Worm (Caenorhabditis elegans) whole organism, late embryonic: ENCODE results near the gene lev-1.

Experiments
- C08G9.2 ChIP-seq: sonication (generic microtip); optimal IDR thresholded peaks from 2 replicates; lab custom pipeline; 2016; ENCODE audit warnings: mild to moderate bottlenecking, missing genetic modification characterization, moderate library complexity, missing compliant biosample characterization
- K02D7.2 ChIP-seq: sonication (generic microtip); optimal IDR thresholded peaks from 2 replicates; lab custom pipeline; 2017; ENCODE audit warnings: mild to moderate bottlenecking, missing genetic modification characterization, missing compliant biosample characterization
- ahr-1 ChIP-seq: sonication (generic microtip); optimal IDR thresholded peaks from 2 replicates; lab custom pipeline; 2016; ENCODE audit warnings: missing genetic modification characterization, missing compliant biosample characterization
- ama-1 ChIP-seq: fragments of 150-350 bp; optimal IDR thresholded peaks from 2 replicates; lab custom pipeline; 2014
- ceh-14 ChIP-seq: sonication (generic microtip); optimal IDR thresholded peaks from 2 replicates; lab custom pipeline; 2016; ENCODE audit warnings: missing genotype, missing genetic modification characterization, missing compliant biosample characterization
- ceh-18 ChIP-seq: sonication (generic microtip); optimal IDR thresholded peaks from 2 replicates; lab custom pipeline; 2016; ENCODE audit warnings: missing genetic modification characterization, missing compliant biosample characterization
- ceh-19 ChIP-seq: fragments of 200-800 bp; sonication (Bioruptor generic); optimal IDR thresholded peaks from 2 replicates; lab custom pipeline; 2018; ENCODE audit warnings: mild to moderate bottlenecking, missing genetic modification characterization, missing compliant biosample characterization
- ceh-30 ChIP-seq: fragments of 150-350 bp; optimal IDR thresholded peaks from 2 replicates; lab custom pipeline; 2014; ENCODE audit warnings: missing biosample characterization, missing genetic modification characterization
- ceh-31 ChIP-seq: sonication (generic microtip); optimal IDR thresholded peaks from 2 replicates; lab custom pipeline; 2016; ENCODE audit warnings: missing genetic modification characterization, missing compliant biosample characterization
- ceh-34 ChIP-seq: sonication (generic microtip); optimal IDR thresholded peaks from 2 replicates; lab custom pipeline; 2016; ENCODE audit warnings: mild to moderate bottlenecking, missing genetic modification characterization, missing compliant biosample characterization
- ceh-48 ChIP-seq: sonication (generic microtip); optimal IDR thresholded peaks from 2 replicates; lab custom pipeline; 2016; ENCODE audit warnings: missing genetic modification characterization, inconsistent platforms, missing compliant biosample characterization
- ceh-6 ChIP-seq: fragments of 200-800 bp; sonication (Bioruptor generic); optimal IDR thresholded peaks from 2 replicates; lab custom pipeline; 2018; ENCODE audit warnings: mild to moderate bottlenecking, missing genetic modification characterization, missing compliant biosample characterization
- ceh-9 ChIP-seq: sonication (generic microtip); optimal IDR thresholded peaks from 2 replicates; lab custom pipeline; 2016; ENCODE audit warnings: mild to moderate bottlenecking, missing genetic modification characterization, inconsistent platforms, missing compliant biosample characterization
- elt-2 ChIP-seq: sonication (generic microtip); optimal IDR thresholded peaks from 2 replicates; lab custom pipeline; 2016; ENCODE audit warnings: missing genetic modification reagents, missing genetic modification characterization, missing compliant biosample characterization
- elt-4 ChIP-seq: sonication (generic microtip); optimal IDR thresholded peaks from 2 replicates; lab custom pipeline; 2016; ENCODE audit warnings: missing genetic modification characterization, missing compliant biosample characterization
- ets-4 ChIP-seq: sonication (generic microtip); optimal IDR thresholded peaks from 2 replicates; lab custom pipeline; 2016; ENCODE audit warnings: missing genetic modification characterization, missing compliant biosample characterization
- fax-1 ChIP-seq: sonication (generic microtip); optimal IDR thresholded peaks from 2 replicates; lab custom pipeline; 2016; ENCODE audit warnings: missing genotype, missing genetic modification characterization, missing compliant biosample characterization
- fkh-6 ChIP-seq: sonication (generic microtip); optimal IDR thresholded peaks from 2 replicates; lab custom pipeline; 2016; ENCODE audit warnings: missing genetic modification characterization, missing compliant biosample characterization
- hlh-15 ChIP-seq: sonication (generic microtip); optimal IDR thresholded peaks from 2 replicates; lab custom pipeline; 2016; ENCODE audit warnings: missing genetic modification characterization, missing compliant biosample characterization
- hlh-6 ChIP-seq: sonication (generic microtip); optimal IDR thresholded peaks from 2 replicates; lab custom pipeline; 2016; ENCODE audit warnings: missing genotype, missing genetic modification characterization, missing compliant biosample characterization
- hlh-8 ChIP-seq: sonication (generic microtip); optimal IDR thresholded peaks from 2 replicates; lab custom pipeline; 2016; ENCODE audit warnings: missing genotype, missing genetic modification characterization, missing compliant biosample characterization
- lim-6 ChIP-seq: sonication (generic microtip); optimal IDR thresholded peaks from 2 replicates; lab custom pipeline; 2016; ENCODE audit warnings: missing genetic modification characterization, missing compliant biosample characterization
- mec-3 ChIP-seq: sonication (generic microtip); optimal IDR thresholded peaks from 2 replicates; lab custom pipeline; 2016; ENCODE audit warnings: borderline replicate concordance, missing genetic modification characterization, missing compliant biosample characterization
- nfya-1 ChIP-seq: sonication (generic microtip); optimal IDR thresholded peaks from 2 replicates; lab custom pipeline; 2017; ENCODE audit warnings: missing genetic modification characterization, mild to moderate bottlenecking, missing compliant biosample characterization, antibody characterized with exemption, moderate library complexity
- nhr-11 ChIP-seq: fragments of 150-350 bp; optimal IDR thresholded peaks from 2 replicates; lab custom pipeline; 2014; ENCODE audit warnings: missing biosample characterization, missing genetic modification characterization
- nhr-232 ChIP-seq: sonication (generic microtip); optimal IDR thresholded peaks from 2 replicates; lab custom pipeline; 2016; ENCODE audit warnings: missing genetic modification characterization, missing compliant biosample characterization
- pag-3 ChIP-seq: sonication (generic microtip); optimal IDR thresholded peaks from 2 replicates; lab custom pipeline; 2016; ENCODE audit warnings: missing compliant biosample characterization, missing genetic modification characterization, borderline replicate concordance
- pha-2 ChIP-seq: sonication (generic microtip); optimal IDR thresholded peaks from 2 replicates; lab custom pipeline; 2017; ENCODE audit warnings: mild to moderate bottlenecking, missing genetic modification characterization, missing compliant biosample characterization
- ref-2 ChIP-seq: sonication (generic microtip); optimal IDR thresholded peaks from 2 replicates; lab custom pipeline; 2016; ENCODE audit warnings: missing genetic modification characterization, missing compliant biosample characterization
- sox-4 ChIP-seq: sonication (generic microtip); optimal IDR thresholded peaks from 2 replicates; lab custom pipeline; 2017; ENCODE audit warnings: mild to moderate bottlenecking, missing genetic modification characterization, inconsistent platforms, missing compliant biosample characterization
- tbx-7 ChIP-seq: sonication (generic microtip); optimal IDR thresholded peaks from 2 replicates; lab custom pipeline; 2016; ENCODE audit warnings: missing genotype, missing genetic modification characterization, missing compliant biosample characterization
- unc-42 ChIP-seq: sonication (generic microtip); optimal IDR thresholded peaks from 2 replicates; lab custom pipeline; 2016; ENCODE audit warnings: missing genotype, missing genetic modification characterization, missing compliant biosample characterization
- zip-5 ChIP-seq: sonication (generic microtip); optimal IDR thresholded peaks from 2 replicates; lab custom pipeline; 2016; ENCODE audit warnings: missing genetic modification characterization, missing compliant biosample characterization

Gene lev-1

DNA sequence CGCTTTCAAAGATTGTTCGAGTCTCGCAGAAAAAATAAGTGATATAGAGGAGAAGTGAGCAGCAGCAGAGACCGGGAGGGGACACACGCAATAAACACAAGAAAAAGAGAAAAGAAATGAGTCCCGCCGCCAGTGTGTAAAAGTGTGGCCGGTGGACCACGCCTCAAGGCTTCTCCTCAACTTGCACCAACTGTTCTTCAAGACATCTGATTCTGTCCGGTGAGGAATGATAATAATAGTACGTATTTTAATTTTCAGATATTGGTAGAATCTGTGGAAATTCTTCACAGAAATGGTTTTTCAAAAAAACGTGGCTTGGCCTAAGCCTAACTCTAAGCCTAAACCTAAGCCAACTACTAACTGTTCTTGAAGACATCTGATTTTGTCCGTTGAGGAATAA, at the start of gene lev-1:
Gene lev-1, minus strand, starts transcription at position 101 of the 400 bp plus-strand sequence.
- TF ChIP-seq ceh-18 (tag; lab: Kevin White, UChicago) = peak; percentile 22
- no peak for TF ChIP-seq ref-2

DNA sequence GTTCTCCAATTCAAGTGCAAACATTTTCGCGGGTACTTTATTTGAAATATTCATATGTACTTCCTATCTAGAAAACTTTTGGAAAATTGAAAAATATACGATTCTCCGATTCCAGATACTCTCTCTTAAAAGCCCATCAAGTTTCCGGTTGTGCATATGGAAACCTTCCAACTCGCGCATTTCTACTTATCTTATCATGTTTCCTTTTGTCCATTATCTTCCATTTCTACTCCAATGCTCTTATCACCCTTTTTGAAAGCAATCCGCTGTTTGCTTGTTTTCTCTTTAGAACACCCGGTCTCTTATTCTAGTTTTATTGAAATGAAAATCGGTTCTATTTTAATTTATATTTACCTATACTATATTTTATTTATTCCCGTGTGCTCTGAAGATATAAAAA, 42.5 kb upstream of the lev-1 start, which contains the start of gene C48D1.5:
Gene C48D1.5, plus strand, starts transcription at position 301 of the 400 bp plus-strand sequence.
- peak; percentile 88 for TF ChIP-seq elt-2 (tag; lab: Kevin White, UChicago)
- TF ChIP-seq ceh-14 = no peak
- no peak for TF ChIP-seq ceh-31 (tag; lab: Kevin White, UChicago)

DNA sequence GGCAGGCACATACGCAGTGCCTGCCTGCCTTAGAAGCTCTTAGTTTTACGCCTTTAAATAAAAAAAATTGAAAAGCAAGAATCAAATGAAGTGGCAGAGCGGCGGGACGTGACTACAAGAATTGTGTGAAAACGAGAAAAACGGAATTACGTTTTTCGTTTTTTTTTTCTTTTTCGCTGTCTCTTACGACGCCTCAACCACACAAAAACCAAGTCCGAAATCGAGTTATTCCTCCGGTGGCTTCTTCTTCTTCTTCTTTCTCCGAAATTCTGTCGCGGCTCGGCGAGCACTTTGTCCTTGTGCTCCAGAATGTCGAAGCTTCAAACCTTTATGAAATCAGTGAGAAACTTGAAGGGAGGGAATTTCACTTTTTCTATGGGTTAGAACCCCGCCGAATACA, 41.4 kb upstream of the lev-1 start:
- TF ChIP-seq elt-4 (tag; lab: Kevin White, UChicago) (no peak), unc-42 (tag; lab: Kevin White, UChicago) (peak; percentile 75)

DNA sequence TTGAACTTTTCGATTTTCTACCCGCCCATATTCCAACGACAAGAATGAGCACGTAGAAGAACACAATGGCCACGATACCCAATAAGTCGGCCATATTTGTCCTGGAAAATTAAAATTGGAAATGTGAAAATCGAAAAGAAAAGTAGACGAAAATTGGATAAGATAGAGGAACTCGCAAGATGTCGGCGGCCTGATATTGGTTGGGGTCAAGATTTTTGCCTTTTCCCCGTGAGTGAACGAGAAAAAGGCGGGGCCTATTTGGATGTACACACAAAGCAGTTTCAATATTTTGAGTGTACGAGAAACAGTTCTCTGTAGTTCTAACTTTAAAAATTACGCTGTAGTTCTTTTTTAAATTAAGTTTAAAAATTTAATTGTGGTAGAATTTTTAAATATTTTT, 35.3 kb upstream of the lev-1 start, which contains the start of gene cho-1:
Gene cho-1, minus strand, starts transcription at position 101 of the 400 bp plus-strand sequence.
- TF ChIP-seq nhr-232 = no peak

DNA sequence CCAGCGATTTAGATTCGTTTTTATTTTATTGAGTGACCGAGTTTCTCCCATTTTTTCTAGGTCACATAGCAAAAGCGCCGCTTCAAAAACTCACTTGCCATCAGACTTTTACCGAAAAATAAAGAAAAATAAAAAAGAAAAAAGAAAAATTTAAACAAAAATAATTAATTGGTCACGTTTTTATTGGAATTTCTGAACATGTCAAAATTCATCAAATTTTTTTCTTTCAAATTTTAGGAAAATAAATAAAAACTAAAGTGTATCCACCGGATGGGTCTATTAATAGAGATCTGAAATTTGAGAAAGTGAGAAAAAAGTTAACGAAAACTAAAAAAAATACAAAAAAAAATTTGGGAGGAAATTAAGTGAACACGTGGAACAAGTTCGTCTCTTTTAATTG, 30.4 kb upstream of the lev-1 start, which contains the start of gene C48D1.9:
Gene C48D1.9, minus strand, starts transcription at position 101 of the 400 bp plus-strand sequence.
- TF ChIP-seq tbx-7 (no peak), nfya-1 (no peak), sox-4 (tag; lab: Kevin White, UChicago) (no peak), ceh-30 (no peak), ets-4 (tag; lab: Kevin White, UChicago) (no peak), ceh-6 (GFP tag; lab: Kevin White, UChicago) (no peak), pha-2 (no peak), C08G9.2 (tag; lab: Kevin White, UChicago) (no peak), ceh-9 (tag; lab: Kevin White, UChicago) (no peak), K02D7.2 (tag; lab: Kevin White, UChicago) (no peak), fax-1 (tag; lab: Kevin White, UChicago) (no peak), ama-1 (no peak), mec-3 (tag; lab: Kevin White, UChicago) (no peak), hlh-8 (tag; lab: Kevin White, UChicago) (no peak), ahr-1 (tag; lab: Kevin White, UChicago) (no peak), nhr-11 (no peak), fkh-6 (tag; lab: Kevin White, UChicago) (no peak), ceh-19 (no peak), hlh-6 (tag; lab: Kevin White, UChicago) (no peak)

DNA sequence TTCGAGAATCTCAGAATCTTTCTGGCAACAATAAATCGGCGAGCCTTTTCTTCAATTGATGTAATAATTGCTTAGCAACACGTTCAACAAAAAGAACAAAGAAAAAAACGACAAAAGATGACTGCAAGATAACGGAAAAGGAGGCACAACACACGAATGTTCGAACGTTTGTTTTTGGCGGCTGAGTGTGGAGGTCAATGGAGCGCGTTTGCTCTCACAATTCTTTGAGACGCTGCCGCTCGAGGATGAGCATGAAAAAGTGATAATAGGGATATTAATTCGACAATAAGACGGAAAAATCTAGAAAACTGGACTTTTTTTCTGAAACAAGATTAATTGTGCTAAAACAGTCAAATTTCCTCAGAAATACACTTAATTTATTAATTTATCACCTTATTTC, 26.7 kb upstream of the lev-1 start:
- TF ChIP-seq pag-3 (tag; lab: Kevin White, UChicago) = no peak
- no peak for TF ChIP-seq ceh-48 (tag; lab: Kevin White, UChicago)
- no peak for TF ChIP-seq zip-5 (tag; lab: Kevin White, UChicago)
- no peak for TF ChIP-seq hlh-6 (tag; lab: Kevin White, UChicago)
- TF ChIP-seq hlh-15 = no peak
- no peak for TF ChIP-seq nhr-11
- TF ChIP-seq ref-2 = peak; percentile 16
- TF ChIP-seq ceh-31 (tag; lab: Kevin White, UChicago) = peak; percentile 18

DNA sequence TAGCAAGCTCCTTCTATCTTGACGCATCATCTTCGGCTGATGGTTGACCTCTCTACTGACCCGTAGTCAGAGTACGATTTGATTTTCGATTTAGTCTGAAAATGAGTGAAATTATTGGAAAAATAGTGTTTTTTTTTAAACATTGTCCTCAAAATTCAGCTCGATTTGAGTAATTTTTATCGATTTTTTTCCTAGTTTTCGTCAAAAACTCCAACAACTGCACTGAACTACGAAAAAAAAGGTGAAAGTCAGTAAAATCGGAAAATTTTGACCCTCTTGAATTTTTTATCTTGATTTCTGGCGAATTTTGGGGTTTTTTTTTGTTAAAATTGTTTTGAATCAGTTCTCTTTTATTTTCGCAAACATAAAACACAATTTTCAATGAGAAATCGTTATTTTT, 24.8 kb upstream of the lev-1 start, which contains the start of gene ced-3:
Gene ced-3, minus strand, starts transcription at position 101 of the 400 bp plus-strand sequence.
- no peak for TF ChIP-seq fax-1 (tag; lab: Kevin White, UChicago)
- TF ChIP-seq hlh-15 = no peak
- TF ChIP-seq ceh-19 = no peak
- no peak for TF ChIP-seq tbx-7
- TF ChIP-seq elt-4 (tag; lab: Kevin White, UChicago) = no peak
- TF ChIP-seq ceh-14 = no peak
- TF ChIP-seq lim-6 (tag; lab: Kevin White, UChicago) = no peak
- TF ChIP-seq ceh-34 (tag; lab: Kevin White, UChicago) = no peak
